Fruit fly (Drosophila melanogaster): ENCODE measurements around the gene CG43145.

Gene CG43145

dm6 chr2L:3668451-3668850 is 33.2 kb upstream of the CG43145 start, which contains the start of gene Sfp24Ba:
Sfp24Ba (minus strand) TSS chr2L:3668551.
- TF ChIP-seq bab1 (GFP tag; optimal IDR thresholded peaks at IDR 0.05) (no peak), Crg-1 (GFP tag; optimal IDR thresholded peaks at IDR 0.05) (no peak), tj (GFP tag; optimal IDR thresholded peaks at IDR 0.05) (no peak), Hr96 (GFP tag; optimal IDR thresholded peaks at IDR 0.05) (no peak), CG7045 (GFP tag; optimal IDR thresholded peaks at IDR 0.05) (no peak), Mnt (GFP tag; optimal IDR thresholded peaks at IDR 0.05) (no peak), cnc (optimal IDR thresholded peaks at IDR 0.05) (no peak), CG5204 (GFP tag; optimal IDR thresholded peaks at IDR 0.05) (no peak)

- TF ChIP-seq pad (GFP tag; optimal IDR thresholded peaks at IDR 0.05) (no peak), Clk (GFP tag; optimal IDR thresholded peaks at IDR 0.05) (no peak), ovo (GFP tag; optimal IDR thresholded peaks at IDR 0.05) (no peak), CG12768 (GFP tag; optimal IDR thresholded peaks at IDR 0.05) (no peak), cnc (optimal IDR thresholded peaks at IDR 0.05) (no peak), CG1620 (GFP tag; optimal IDR thresholded peaks at IDR 0.05) (no peak), kay (GFP tag; ENCODE audit: borderline replicate concordance) (no peak), Hr96 (GFP tag; optimal IDR thresholded peaks at IDR 0.05) (no peak), CG5204 (GFP tag; optimal IDR thresholded peaks at IDR 0.05) (no peak), toe (GFP tag; optimal IDR thresholded peaks at IDR 0.05) (no peak)
Measured at dm6 chr2L:3669034-3669433, 32.6 kb upstream of the CG43145 start, which contains the start of gene Sfp24Bd. Sfp24Bd (minus strand) TSS chr2L:3669134.

dm6 chr2L:3669675-3670074 is 32.0 kb upstream of the CG43145 start, which contains the start of gene Sfp24Bb:
Sfp24Bb (minus strand) TSS chr2L:3669775.
- TF ChIP-seq Hr96 (GFP tag; optimal IDR thresholded peaks at IDR 0.05) (no peak), CG7045 (GFP tag; optimal IDR thresholded peaks at IDR 0.05) (no peak), tj (GFP tag; optimal IDR thresholded peaks at IDR 0.05) (no peak), CG7101 (tag; optimal IDR thresholded peaks at IDR 0.05) (no peak)

- TF ChIP-seq pad (GFP tag; optimal IDR thresholded peaks at IDR 0.05) (no peak), CG33017 (tag; optimal IDR thresholded peaks at IDR 0.05) (no peak), CG7101 (tag; optimal IDR thresholded peaks at IDR 0.05) (no peak), Hr96 (GFP tag; optimal IDR thresholded peaks at IDR 0.05) (no peak), cnc (optimal IDR thresholded peaks at IDR 0.05) (no peak), bab1 (GFP tag; optimal IDR thresholded peaks at IDR 0.05) (no peak), CG7045 (GFP tag; optimal IDR thresholded peaks at IDR 0.05) (no peak), CG11617 (GFP tag; optimal IDR thresholded peaks at IDR 0.05) (no peak), CG1620 (GFP tag; optimal IDR thresholded peaks at IDR 0.05) (no peak), Crg-1 (GFP tag; optimal IDR thresholded peaks at IDR 0.05) (no peak), Clk (GFP tag; optimal IDR thresholded peaks at IDR 0.05) (no peak), CG12768 (GFP tag; optimal IDR thresholded peaks at IDR 0.05) (no peak), kay (GFP tag; ENCODE audit: borderline replicate concordance) (no peak), toe (GFP tag; optimal IDR thresholded peaks at IDR 0.05) (no peak), ovo (GFP tag; optimal IDR thresholded peaks at IDR 0.05) (no peak), CG5204 (GFP tag; optimal IDR thresholded peaks at IDR 0.05) (no peak), Mnt (GFP tag; optimal IDR thresholded peaks at IDR 0.05) (no peak), CG14711 (tag; optimal IDR thresholded peaks at IDR 0.05) (no peak)
Measured at dm6 chr2L:3670481-3670880, 31.1 kb upstream of the CG43145 start, which contains the start of gene Sfp24Bc. Sfp24Bc (minus strand) TSS chr2L:3670581.

dm6 chr2L:3675770-3676169 is 25.9 kb upstream of the CG43145 start:
- TF ChIP-seq CG12768 (GFP tag; optimal IDR thresholded peaks at IDR 0.05): no peak
- no peak for TF ChIP-seq CG7045 (GFP tag; optimal IDR thresholded peaks at IDR 0.05)
- no peak for TF ChIP-seq Clk (GFP tag; optimal IDR thresholded peaks at IDR 0.05)
- TF ChIP-seq ovo (GFP tag; optimal IDR thresholded peaks at IDR 0.05): no peak
- no peak for TF ChIP-seq CG1620 (GFP tag; optimal IDR thresholded peaks at IDR 0.05)
- TF ChIP-seq cnc (optimal IDR thresholded peaks at IDR 0.05): no peak
- TF ChIP-seq pad (GFP tag; optimal IDR thresholded peaks at IDR 0.05): no peak
- no peak for TF ChIP-seq toe (GFP tag; optimal IDR thresholded peaks at IDR 0.05)
- no peak for TF ChIP-seq CG33017 (tag; optimal IDR thresholded peaks at IDR 0.05)
- no peak for TF ChIP-seq Crg-1 (GFP tag; optimal IDR thresholded peaks at IDR 0.05)
- TF ChIP-seq CG11617 (GFP tag; optimal IDR thresholded peaks at IDR 0.05): no peak
- no peak for TF ChIP-seq CG5204 (GFP tag; optimal IDR thresholded peaks at IDR 0.05)
- TF ChIP-seq Mnt (GFP tag; optimal IDR thresholded peaks at IDR 0.05): no peak
- no peak for TF ChIP-seq CG14711 (tag; optimal IDR thresholded peaks at IDR 0.05)

dm6 chr2L:3681338-3681737 is 20.3 kb upstream of the CG43145 start:
- TF ChIP-seq Crg-1 (GFP tag; optimal IDR thresholded peaks at IDR 0.05): no peak
- TF ChIP-seq CG5204 (GFP tag; optimal IDR thresholded peaks at IDR 0.05): no peak

dm6 chr2L:3682489-3682888 is 19.1 kb upstream of the CG43145 start:
- no peak for TF ChIP-seq Crg-1 (GFP tag; optimal IDR thresholded peaks at IDR 0.05)
- TF ChIP-seq CG1620 (GFP tag; optimal IDR thresholded peaks at IDR 0.05): no peak
- TF ChIP-seq CG7101 (tag; optimal IDR thresholded peaks at IDR 0.05): no peak
- TF ChIP-seq toe (GFP tag; optimal IDR thresholded peaks at IDR 0.05): no peak
- no peak for TF ChIP-seq CG7045 (GFP tag; optimal IDR thresholded peaks at IDR 0.05)
- no peak for TF ChIP-seq CG14711 (tag; optimal IDR thresholded peaks at IDR 0.05)
- TF ChIP-seq Mnt (GFP tag; optimal IDR thresholded peaks at IDR 0.05): no peak
- TF ChIP-seq CG33017 (tag; optimal IDR thresholded peaks at IDR 0.05): no peak
- TF ChIP-seq CG11617 (GFP tag; optimal IDR thresholded peaks at IDR 0.05): no peak
- TF ChIP-seq Clk (GFP tag; optimal IDR thresholded peaks at IDR 0.05): no peak
- no peak for TF ChIP-seq CG5204 (GFP tag; optimal IDR thresholded peaks at IDR 0.05)
- TF ChIP-seq bab1 (GFP tag; optimal IDR thresholded peaks at IDR 0.05): no peak
- no peak for TF ChIP-seq kay (GFP tag; ENCODE audit: borderline replicate concordance)
- TF ChIP-seq ovo (GFP tag; optimal IDR thresholded peaks at IDR 0.05): no peak

Data from whole organism, adult.